Worm (Caenorhabditis elegans) whole organism, early embryonic: ENCODE data around the gene txt-12.

Source experiments
- B0310.2 ChIP-seq: sonication (generic microtip); optimal IDR thresholded peaks from 2 replicates; lab custom pipeline; 2016; ENCODE audit warnings: mild to moderate bottlenecking, missing genetic modification characterization, missing compliant biosample characterization
- F13C5.2 ChIP-seq: sonication (generic microtip); optimal IDR thresholded peaks from 2 replicates; lab custom pipeline; 2017; ENCODE audit warnings: mild to moderate bottlenecking, missing genetic modification characterization, inconsistent platforms, missing compliant biosample characterization
- aly-1 ChIP-seq: sonication (generic microtip); optimal IDR thresholded peaks from 2 replicates; lab custom pipeline; 2016; ENCODE audit warnings: missing genetic modification characterization, missing compliant biosample characterization
- ama-1 ChIP-seq: fragments of 150-350 bp; optimal IDR thresholded peaks from 2 replicates; lab custom pipeline; 2014
- ceh-13 ChIP-seq: fragments of 200-800 bp; sonication (Bioruptor generic); optimal IDR thresholded peaks from 2 replicates; lab custom pipeline; 2018; ENCODE audit warnings: mild to moderate bottlenecking, missing genetic modification characterization, missing compliant biosample characterization
- ceh-36 ChIP-seq: sonication (generic microtip); optimal IDR thresholded peaks from 2 replicates; lab custom pipeline; 2016; ENCODE audit warnings: missing genetic modification characterization, inconsistent platforms, missing compliant biosample characterization
- ets-7 ChIP-seq: sonication (generic microtip); optimal IDR thresholded peaks from 2 replicates; lab custom pipeline; 2016; ENCODE audit warnings: missing genotype, missing genetic modification characterization, missing compliant biosample characterization
- flt-1 ChIP-seq: fragments of 200-800 bp; sonication (Bioruptor generic); IDR thresholded peaks from 2 replicates; pipeline ENCODE4 v1.3.6; 2022; ENCODE audit warnings: missing genetic modification characterization, missing compliant biosample characterization
- hmbx-1 ChIP-seq: sonication (generic microtip); optimal IDR thresholded peaks from 2 replicates; lab custom pipeline; 2016; ENCODE audit warnings: mild to moderate bottlenecking, missing genetic modification characterization, missing compliant biosample characterization
- hmg-4 ChIP-seq: fragments of 200-800 bp; sonication (Bioruptor generic); optimal IDR thresholded peaks from 2 replicates; lab custom pipeline; 2018; ENCODE audit warnings: mild to moderate bottlenecking, missing genetic modification characterization, missing compliant biosample characterization
- hnd-1 ChIP-seq: sonication (generic microtip); optimal IDR thresholded peaks from 2 replicates; lab custom pipeline; 2016; ENCODE audit warnings: missing genetic modification characterization, missing compliant biosample characterization
- pes-1 ChIP-seq: fragments of 200-800 bp; sonication (Bioruptor generic); IDR thresholded peaks from 2 replicates; pipeline ENCODE4 v1.3.6; 2022; ENCODE audit warnings: missing genetic modification reagents, missing genetic modification characterization, missing compliant biosample characterization
- scrt-1 ChIP-seq: fragments of 200-800 bp; sonication (Bioruptor generic); IDR thresholded peaks from 2 replicates; pipeline ENCODE4 v1.3.6; 2022; ENCODE audit warnings: missing genetic modification characterization, missing compliant biosample characterization
- sea-1 ChIP-seq: fragments of 200-800 bp; sonication (Bioruptor generic); conservative IDR thresholded peaks from 2 replicates; pipeline ENCODE4 v1.3.6; 2022; ENCODE audit warnings: missing genetic modification characterization, missing compliant biosample characterization
- tbx-11 ChIP-seq: fragments of 200-800 bp; sonication (Bioruptor generic); IDR thresholded peaks from 2 replicates; pipeline ENCODE4 v1.3.6; 2022; ENCODE audit warnings: missing genetic modification characterization, missing compliant biosample characterization
- tbx-37 ChIP-seq: fragments of 200-800 bp; sonication (Bioruptor generic); conservative IDR thresholded peaks from 2 replicates; pipeline ENCODE4 v1.3.6; 2022; ENCODE audit warnings: missing genetic modification reagents, missing genetic modification characterization, missing compliant biosample characterization
- tra-4 ChIP-seq: sonication (generic microtip); optimal IDR thresholded peaks from 2 replicates; lab custom pipeline; 2017; ENCODE audit warnings: missing genetic modification characterization, missing compliant biosample characterization

Gene txt-12

ce11 chrV:15058423-15058822 is 34.3 kb upstream of the txt-12 start:
- TF ChIP-seq hmg-4 (GFP tag; lab: Kevin White, UChicago) (no peak), aly-1 (no peak), ama-1 (lab: Kevin White, UChicago) (no peak), F13C5.2 (no peak), ceh-13 (GFP tag; lab: Kevin White, UChicago) (no peak), tra-4 (tag; lab: Kevin White, UChicago) (no peak), ceh-36 (no peak), tbx-37 (GFP tag; lab: Robert Waterston, UW) (no peak), tbx-11 (no peak), hnd-1 (tag; lab: Kevin White, UChicago) (no peak), sea-1 (GFP tag; lab: Robert Waterston, UW) (no peak), hmbx-1 (no peak), B0310.2 (tag; lab: Kevin White, UChicago) (no peak), ets-7 (no peak), pes-1 (no peak), flt-1 (no peak)

ce11 chrV:15058965-15059364 is 33.8 kb upstream of the txt-12 start:
- TF ChIP-seq aly-1 (no peak), tra-4 (tag; lab: Kevin White, UChicago) (no peak), ceh-13 (GFP tag; lab: Kevin White, UChicago) (no peak), hmbx-1 (no peak), flt-1 (no peak)

- TF ChIP-seq F13C5.2 = no peak
- no peak for TF ChIP-seq ets-7
- TF ChIP-seq ama-1 (lab: Kevin White, UChicago) = no peak
- TF ChIP-seq hmg-4 (GFP tag; lab: Kevin White, UChicago) = no peak
- TF ChIP-seq B0310.2 (tag; lab: Kevin White, UChicago) = no peak
- TF ChIP-seq scrt-1 (GFP tag; lab: Robert Waterston, UW) = no peak
- TF ChIP-seq aly-1 = no peak
- TF ChIP-seq ceh-13 (GFP tag; lab: Kevin White, UChicago) = no peak
Observed at ce11 chrV:15059534-15059933, 33.2 kb upstream of the txt-12 start, which contains the start of the genes mcm-3 and C25D7.15. mcm-3 (minus strand) TSS chrV:15059599. C25D7.15 (plus strand) TSS chrV:15059808.

DNA sequence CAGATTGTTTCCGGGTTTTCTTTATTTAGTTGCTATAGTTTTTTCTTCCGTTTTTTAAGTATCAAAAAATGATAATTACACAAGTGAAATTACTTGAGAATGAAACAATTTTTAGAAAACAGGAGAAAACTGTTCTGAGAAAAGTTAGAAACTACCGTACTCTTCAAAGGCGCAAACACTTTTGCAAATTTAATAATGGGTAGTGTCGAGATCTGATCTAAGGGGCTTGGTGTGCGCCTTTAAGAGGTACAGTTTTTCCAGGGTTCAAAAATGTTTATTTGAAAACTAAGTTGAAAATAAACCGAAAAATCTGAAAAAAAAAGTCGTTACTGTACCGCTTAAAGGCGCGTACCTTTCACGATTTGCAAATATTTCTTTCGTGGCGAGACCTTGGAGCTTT is 32.2 kb upstream of the txt-12 start:
- no peak for TF ChIP-seq hnd-1 (tag; lab: Kevin White, UChicago)
- no peak for TF ChIP-seq ceh-36
- TF ChIP-seq flt-1 = no peak
- no peak for TF ChIP-seq B0310.2 (tag; lab: Kevin White, UChicago)
- no peak for TF ChIP-seq ama-1 (lab: Kevin White, UChicago)
- TF ChIP-seq tbx-37 (GFP tag; lab: Robert Waterston, UW) = no peak
- no peak for TF ChIP-seq hmg-4 (GFP tag; lab: Kevin White, UChicago)
- TF ChIP-seq F13C5.2 = no peak
- no peak for TF ChIP-seq tra-4 (tag; lab: Kevin White, UChicago)
- no peak for TF ChIP-seq ets-7
- no peak for TF ChIP-seq tbx-11
- TF ChIP-seq sea-1 (GFP tag; lab: Robert Waterston, UW) = no peak
- TF ChIP-seq hmbx-1 = no peak
- no peak for TF ChIP-seq pes-1
- TF ChIP-seq aly-1 = no peak
- TF ChIP-seq ceh-13 (GFP tag; lab: Kevin White, UChicago) = no peak
- no peak for TF ChIP-seq scrt-1 (GFP tag; lab: Robert Waterston, UW)

DNA sequence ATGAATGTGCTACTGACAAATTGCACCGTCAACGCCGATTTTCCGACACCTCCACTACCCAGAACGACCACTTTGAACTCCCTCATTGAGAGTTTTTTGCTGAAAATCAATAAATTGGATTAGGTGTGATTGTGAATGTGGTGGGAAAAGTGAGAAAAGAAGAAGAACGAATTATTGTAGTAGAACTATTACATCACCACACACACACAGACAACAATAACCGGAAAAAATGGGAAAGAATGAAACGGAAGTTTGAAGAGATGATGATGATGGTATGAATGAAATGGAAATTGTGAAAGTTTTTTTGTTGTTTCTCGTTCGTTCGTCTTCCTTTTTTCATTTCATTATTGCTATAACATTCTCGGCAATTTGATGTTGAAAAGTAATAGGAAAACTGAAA is 28.8 kb upstream of the txt-12 start, which contains the start of gene rap-2:
Gene rap-2, minus strand, starts transcription at position 101 of the 400 bp plus-strand sequence.
- TF ChIP-seq ama-1 (lab: Kevin White, UChicago) (no peak), ets-7 (no peak)

- TF ChIP-seq tbx-37 (GFP tag; lab: Robert Waterston, UW) (no peak), hmbx-1 (no peak), hmg-4 (GFP tag; lab: Kevin White, UChicago) (peak; percentile 75), sea-1 (GFP tag; lab: Robert Waterston, UW) (no peak), F13C5.2 (peak; percentile 75), tbx-11 (no peak), pes-1 (no peak), scrt-1 (GFP tag; lab: Robert Waterston, UW) (no peak), tra-4 (tag; lab: Kevin White, UChicago) (no peak), B0310.2 (tag; lab: Kevin White, UChicago) (no peak), flt-1 (no peak), aly-1 (no peak), hnd-1 (tag; lab: Kevin White, UChicago) (no peak), ceh-36 (no peak), ceh-13 (GFP tag; lab: Kevin White, UChicago) (no peak), ets-7 (no peak), ama-1 (lab: Kevin White, UChicago) (no peak)
Observed at ce11 chrV:15065068-15065744, 27.6 kb upstream of the txt-12 start, which contains the start of gene C25D7.9. C25D7.9 (plus strand) TSS chrV:15065135.

- no peak for TF ChIP-seq hmbx-1
- TF ChIP-seq tbx-37 (GFP tag; lab: Robert Waterston, UW) = no peak
- TF ChIP-seq tra-4 (tag; lab: Kevin White, UChicago) = no peak
- TF ChIP-seq F13C5.2 = no peak
Observed at ce11 chrV:15065837-15066348, 26.9 kb upstream of the txt-12 start, which contains the start of gene otub-1. otub-1 (plus strand) TSS chrV:15066298.

- no peak for TF ChIP-seq tbx-11
- no peak for TF ChIP-seq sea-1 (GFP tag; lab: Robert Waterston, UW)
- TF ChIP-seq pes-1 = no peak
- TF ChIP-seq F13C5.2 = no peak
Observed at ce11 chrV:15067165-15067564, 25.6 kb upstream of the txt-12 start, which contains the start of gene C25D7.10. C25D7.10 (plus strand) TSS chrV:15067465.
